Fruit fly (Drosophila melanogaster) whole organism, embryonic: Measurements from ENCODE around the gene beat-Ib.

Source experiments
- Aef1 ChIP-seq: fragments of 200-800 bp; sonication (Bioruptor generic); IDR thresholded peaks from 3 replicates; pipeline ENCODE4 v1.3.6; 2022; ENCODE audit warnings: missing biosample characterization, missing genetic modification characterization
- Atf6 ChIP-seq: fragments of 200-800 bp; sonication (Bioruptor generic); IDR thresholded peaks from 2 replicates; pipeline ENCODE4 v1.3.6; 2022; ENCODE audit warnings: missing biosample characterization, missing genetic modification characterization
- Bdp1 ChIP-seq: fragments of 200-800 bp; sonication (Bioruptor generic); optimal IDR thresholded peaks from 3 replicates; lab custom pipeline; 2016; ENCODE audit warnings: missing biosample characterization, missing genetic modification characterization
- CG11695 ChIP-seq: fragments of 200-800 bp; sonication (Bioruptor generic); IDR thresholded peaks from 3 replicates; pipeline ENCODE4 v1.3.6; 2022; ENCODE audit warnings: missing biosample characterization, missing genetic modification characterization
- CG12104 ChIP-seq: fragments of 200-800 bp; sonication (Bioruptor generic); optimal IDR thresholded peaks from 3 replicates; lab custom pipeline; 2016; ENCODE audit warnings: missing biosample characterization, missing genetic modification characterization
- CG12219 ChIP-seq: fragments of 200-800 bp; sonication (Bioruptor generic); optimal IDR thresholded peaks from 3 replicates; lab custom pipeline; 2018; ENCODE audit warnings: missing biosample characterization, mild to moderate bottlenecking, missing genetic modification characterization
- CG14965 ChIP-seq: fragments of 200-800 bp; sonication (Bioruptor generic); optimal IDR thresholded peaks from 2 replicates; lab custom pipeline; 2016; ENCODE audit warnings: missing biosample characterization, missing genetic modification characterization, borderline replicate concordance
- CG15601 ChIP-seq: fragments of 200-800 bp; sonication (Bioruptor generic); optimal IDR thresholded peaks from 3 replicates; lab custom pipeline; 2019; ENCODE audit warnings: missing biosample characterization, mild to moderate bottlenecking, missing genetic modification characterization, moderate library complexity
- CG16779 ChIP-seq: fragments of 200-800 bp; sonication (Bioruptor generic); IDR thresholded peaks from 2 replicates; pipeline ENCODE4 v1.3.6; 2022; ENCODE audit warnings: missing biosample characterization, missing genetic modification characterization
- CG16813 ChIP-seq: fragments of 200-800 bp; sonication (Bioruptor generic); IDR thresholded peaks from 3 replicates; pipeline ENCODE4 v1.3.6; 2022; ENCODE audit warnings: missing biosample characterization, missing genetic modification characterization; ENCODE audit not compliant: partially characterized antibody
- CG2875 ChIP-seq: fragments of 200-800 bp; sonication (Bioruptor generic); optimal IDR thresholded peaks from 2 replicates; lab custom pipeline; 2017; ENCODE audit warnings: missing biosample characterization, mild to moderate bottlenecking, missing genetic modification characterization, missing genetic modification reagents
- CG30020 ChIP-seq: fragments of 200-800 bp; optimal IDR thresholded peaks from 2 replicates; lab custom pipeline; 2019; ENCODE audit warnings: missing biosample characterization, mild to moderate bottlenecking, missing genetic modification characterization, moderate library complexity
- CG3847 ChIP-seq: fragments of 200-800 bp; sonication (Bioruptor generic); IDR thresholded peaks from 2 replicates; pipeline ENCODE4 v1.3.6; 2022; ENCODE audit warnings: missing biosample characterization, missing genetic modification characterization
- CG4820 ChIP-seq: fragments of 200-800 bp; sonication (Bioruptor generic); optimal IDR thresholded peaks from 3 replicates; lab custom pipeline; 2016; ENCODE audit warnings: missing biosample characterization, missing genetic modification characterization
- CG5953 ChIP-seq: fragments of 200-800 bp; sonication (Bioruptor generic); IDR thresholded peaks from 2 replicates; pipeline ENCODE4 v1.3.6; 2022; ENCODE audit warnings: missing biosample characterization, missing genetic modification characterization
- CG7372 ChIP-seq: fragments of 200-800 bp; sonication (Bioruptor generic); IDR thresholded peaks from 2 replicates; pipeline ENCODE4 v1.3.6; 2022; ENCODE audit warnings: missing biosample characterization, missing genetic modification characterization
- CG9437 ChIP-seq: fragments of 200-800 bp; sonication (Bioruptor generic); optimal IDR thresholded peaks from 2 replicates; lab custom pipeline; 2018; ENCODE audit warnings: missing biosample characterization, mild to moderate bottlenecking, missing genetic modification characterization
- Chrac-16 ChIP-seq: fragments of 200-800 bp; sonication (Bioruptor generic); optimal IDR thresholded peaks from 3 replicates; lab custom pipeline; 2016; ENCODE audit warnings: missing biosample characterization, missing genetic modification characterization
- D19A ChIP-seq: fragments of 200-800 bp; optimal IDR thresholded peaks from 3 replicates; lab custom pipeline; 2019; ENCODE audit warnings: missing biosample characterization, mild to moderate bottlenecking, missing genetic modification characterization, moderate library complexity
- ERR ChIP-seq: fragments of 200-800 bp; sonication (Bioruptor generic); optimal IDR thresholded peaks from 2 replicates; lab custom pipeline; 2016; ENCODE audit warnings: missing biosample characterization, missing genetic modification characterization
- Ets65A ChIP-seq: fragments of 200-800 bp; sonication (Bioruptor generic); peaks from one replicate; lab custom pipeline; 2016; ENCODE audit warnings: missing biosample characterization, missing genetic modification characterization
- GATAe ChIP-seq: fragments of 200-800 bp; sonication (Bioruptor generic); conservative IDR thresholded peaks from 2 replicates; pipeline ENCODE4 v1.3.6; 2022; ENCODE audit warnings: missing biosample characterization, missing genetic modification characterization
- HmgZ ChIP-seq: fragments of 200-800 bp; sonication (Bioruptor generic); optimal IDR thresholded peaks from 2 replicates; lab custom pipeline; 2018; ENCODE audit warnings: missing biosample characterization, mild to moderate bottlenecking, missing genetic modification characterization
- Hsf ChIP-seq: fragments of 200-800 bp; sonication (Bioruptor generic); optimal IDR thresholded peaks from 3 replicates; lab custom pipeline; 2016; ENCODE audit warnings: missing biosample characterization, missing genetic modification characterization
- Max ChIP-seq: fragments of 200-800 bp; sonication (Bioruptor generic); optimal IDR thresholded peaks from 2 replicates; lab custom pipeline; 2016; ENCODE audit warnings: missing biosample characterization, mild to moderate bottlenecking, missing genetic modification characterization
- Rfx ChIP-seq: fragments of 200-800 bp; sonication (Bioruptor generic); IDR thresholded peaks from 2 replicates; pipeline ENCODE4 v1.3.6; 2022; ENCODE audit warnings: missing biosample characterization, missing genetic modification characterization
- Sry-δ ChIP-seq: fragments of 200-800 bp; sonication (Bioruptor generic); optimal IDR thresholded peaks from 2 replicates; lab custom pipeline; 2016; ENCODE audit warnings: missing biosample characterization, missing genetic modification characterization
- Tbp ChIP-seq: fragments of >200 bp; optimal IDR thresholded peaks from 2 replicates; lab custom pipeline; 2018; ENCODE audit warnings: missing biosample characterization, missing genetic modification characterization
- Xbp1 ChIP-seq: fragments of 200-800 bp; sonication (Bioruptor generic); optimal IDR thresholded peaks from 3 replicates; lab custom pipeline; 2016; ENCODE audit warnings: missing biosample characterization, mild to moderate bottlenecking, missing genetic modification characterization
- ash1 ChIP-seq: fragments of 200-800 bp; sonication (Bioruptor generic); optimal IDR thresholded peaks from 2 replicates; lab custom pipeline; 2018; ENCODE audit warnings: missing biosample characterization, mild to moderate bottlenecking, missing genetic modification characterization
- bbx ChIP-seq: fragments of 200-800 bp; sonication (Bioruptor generic); IDR thresholded peaks from 2 replicates; pipeline ENCODE4 v1.3.6; 2022; ENCODE audit warnings: missing biosample characterization, missing genetic modification characterization; ENCODE audit not compliant: partially characterized antibody
- bcd ChIP-seq: fragments of 200-800 bp; sonication (Bioruptor generic); optimal IDR thresholded peaks from 2 replicates; lab custom pipeline; 2017; ENCODE audit warnings: missing biosample characterization, mild to moderate bottlenecking, missing genetic modification characterization
- danr ChIP-seq: fragments of 200-800 bp; sonication (Bioruptor generic); IDR thresholded peaks from 2 replicates; pipeline ENCODE4 v1.3.6; 2022; ENCODE audit warnings: missing biosample characterization, missing genetic modification characterization
- dpn ChIP-seq, 2 experiments: fragments of 200-800 bp; sonication (Bioruptor generic); optimal IDR thresholded peaks; 3 replicates each; lab custom pipeline; 2016; ENCODE audit warnings: missing biosample characterization in 2 of 2, missing genetic modification characterization in 2 of 2
- eyg ChIP-seq: fragments of 200-800 bp; sonication (Bioruptor generic); optimal IDR thresholded peaks from 3 replicates; lab custom pipeline; 2016; ENCODE audit warnings: missing biosample characterization, missing genetic modification characterization
- gsb ChIP-seq: fragments of 200-800 bp; sonication (Bioruptor generic); IDR thresholded peaks from 2 replicates; pipeline ENCODE4 v1.3.6; 2022; ENCODE audit warnings: missing biosample characterization, missing genetic modification characterization
- ham ChIP-seq: fragments of 200-800 bp; sonication (Bioruptor generic); IDR thresholded peaks from 2 replicates; pipeline ENCODE4 v1.3.6; 2022; ENCODE audit warnings: missing biosample characterization, missing genetic modification characterization
- ken ChIP-seq: fragments of 200-800 bp; sonication (Bioruptor generic); IDR thresholded peaks from 3 replicates; pipeline ENCODE4 v1.3.6; 2022; ENCODE audit warnings: missing biosample characterization, missing genetic modification characterization
- klu ChIP-seq: fragments of 200-800 bp; sonication (Bioruptor generic); IDR thresholded peaks from 2 replicates; pipeline ENCODE4 v1.3.6; 2022; ENCODE audit warnings: missing biosample characterization, missing genetic modification characterization
- maf-S ChIP-seq: fragments of 200-800 bp; sonication (Bioruptor generic); optimal IDR thresholded peaks from 2 replicates; lab custom pipeline; 2016; ENCODE audit warnings: missing biosample characterization, missing genetic modification characterization
- oc ChIP-seq: fragments of 200-800 bp; sonication (Bioruptor generic); optimal IDR thresholded peaks from 2 replicates; lab custom pipeline; 2018; ENCODE audit warnings: missing biosample characterization, mild to moderate bottlenecking, missing genetic modification characterization, moderate library complexity
- ro ChIP-seq: fragments of 200-800 bp; sonication (Bioruptor generic); IDR thresholded peaks from 2 replicates; pipeline ENCODE4 v1.3.6; 2022; ENCODE audit warnings: missing biosample characterization, missing genetic modification characterization
- sens ChIP-seq: fragments of 200-800 bp; sonication (Bioruptor generic); peaks from one replicate; lab custom pipeline; 2016; ENCODE audit warnings: missing biosample characterization, missing genetic modification characterization
- shn ChIP-seq: fragments of 200-800 bp; sonication (Bioruptor generic); optimal IDR thresholded peaks from 3 replicates; lab custom pipeline; 2016; ENCODE audit warnings: missing biosample characterization, missing genetic modification characterization
- slou ChIP-seq: fragments of 200-800 bp; sonication (Bioruptor generic); optimal IDR thresholded peaks from 3 replicates; lab custom pipeline; 2016; ENCODE audit warnings: missing biosample characterization, missing genetic modification characterization
- sr ChIP-seq: fragments of 200-800 bp; sonication (Bioruptor generic); IDR thresholded peaks from 3 replicates; pipeline ENCODE4 v1.3.6; 2022; ENCODE audit warnings: missing biosample characterization, missing genetic modification characterization
- ssp ChIP-seq: fragments of 200-800 bp; sonication (Bioruptor generic); IDR thresholded peaks from 2 replicates; pipeline ENCODE4 v1.3.6; 2022; ENCODE audit warnings: missing biosample characterization, missing genetic modification characterization
- ttk ChIP-seq: fragments of 200-800 bp; sonication (Bioruptor generic); IDR thresholded peaks from 2 replicates; pipeline ENCODE4 v2.1.2; 2022; ENCODE audit warnings: missing biosample characterization, missing genetic modification characterization
- tup ChIP-seq: fragments of 200-800 bp; sonication (Bioruptor generic); optimal IDR thresholded peaks from 2 replicates; lab custom pipeline; 2016; ENCODE audit warnings: missing biosample characterization, mild to moderate bottlenecking, missing genetic modification characterization, moderate library complexity
- unc-4 ChIP-seq: fragments of 200-800 bp; sonication (Bioruptor generic); IDR thresholded peaks from 2 replicates; pipeline ENCODE4 v1.3.6; 2022; ENCODE audit warnings: missing biosample characterization, missing genetic modification characterization; ENCODE audit not compliant: partially characterized antibody
- zfh1 ChIP-seq: fragments of 200-800 bp; sonication (Bioruptor generic); IDR thresholded peaks from 3 replicates; pipeline ENCODE4 v1.3.6; 2022; ENCODE audit warnings: missing biosample characterization, missing genetic modification characterization

Gene beat-Ib

dm6 chr2L:15910937-15911590 is 51.2 kb downstream of the beat-Ib start (continued):
- TF ChIP-seq CG16813 (no peak), Bdp1 (peak; percentile 89), Sry-δ (GFP tag; lab: Kevin White, UChicago) (peak; percentile 61), maf-S (GFP tag; lab: Kevin White, UChicago) (peak; percentile 95), eyg (GFP tag; lab: Kevin White, UChicago) (peak; percentile 87), sens (GFP tag; lab: Kevin White, UChicago) (peak; percentile 99), CG2875 (peak; percentile 98), oc (tag; lab: Kevin White, UChicago) (peak; percentile 97), klu (peak; percentile 90), Rfx (GFP tag; lab: Robert Waterston, UW) (peak; percentile 95), CG3847 (peak; percentile 96), ken (peak; percentile 93), sr (GFP tag; lab: Robert Waterston, UW) (peak; percentile 66; the same call in 1 of the 3 replicates), CG15601 (tag; lab: Kevin White, UChicago) (peak; percentile 95), ERR (GFP tag; lab: Kevin White, UChicago) (peak; percentile 87), Ets65A (peak; percentile 99), Hsf (GFP tag; lab: Kevin White, UChicago) (peak; percentile 96), zfh1 (GFP tag; lab: Robert Waterston, UW) (peak; percentile 95), Xbp1 (GFP tag; lab: Kevin White, UChicago) (peak; percentile 96), shn (GFP tag; lab: Kevin White, UChicago) (peak; percentile 93), slou (GFP tag; lab: Kevin White, UChicago) (peak; percentile 86), ssp (peak; percentile 87), dpn (GFP tag; optimal IDR thresholded peaks at IDR 0.05; lab: Kevin White, UChicago) (peak; percentile 95 to 97), ham (GFP tag; lab: Robert Waterston, UW) (peak; percentile 80), Aef1 (GFP tag; lab: Robert Waterston, UW) (peak; percentile 92), tup (peak; percentile 84), CG9437 (peak; percentile 91), ttk (GFP tag; lab: Robert Waterston, UW) (peak; percentile 92), CG4820 (GFP tag; lab: Kevin White, UChicago) (peak; percentile 95), Atf6 (peak; percentile 96), Tbp (GFP tag; lab: Kevin White, UChicago) (no peak), CG5953 (GFP tag; lab: Robert Waterston, UW) (peak; percentile 91), bbx (GFP tag; lab: Robert Waterston, UW) (no peak), CG16779 (GFP tag; lab: Robert Waterston, UW) (peak; percentile 70; the same call in 1 of the 2 replicates), ro (GFP tag; lab: Robert Waterston, UW) (peak; percentile 88), unc-4 (GFP tag; lab: Robert Waterston, UW) (no peak), Chrac-16 (peak; percentile 95), D19A (tag; lab: Kevin White, UChicago) (peak; percentile 92), danr (GFP tag; lab: Robert Waterston, UW) (peak; percentile 93), CG11695 (GFP tag; lab: Robert Waterston, UW) (peak; percentile 98), CG12219 (GFP tag; lab: Kevin White, UChicago) (peak; percentile 97), gsb (GFP tag; lab: Robert Waterston, UW) (peak; percentile 93), GATAe (peak; percentile 91), ash1 (GFP tag; lab: Kevin White, UChicago) (no peak), CG12104 (peak; percentile 91), bcd (GFP tag; lab: Kevin White, UChicago) (peak; percentile 94), Max (peak; percentile 94), CG7372 (peak; percentile 95), CG14965 (GFP tag; lab: Kevin White, UChicago) (peak; percentile 70), CG30020 (peak; percentile 76), HmgZ (tag; lab: Kevin White, UChicago) (peak; percentile 96)
